In the genomic region with DNA sequence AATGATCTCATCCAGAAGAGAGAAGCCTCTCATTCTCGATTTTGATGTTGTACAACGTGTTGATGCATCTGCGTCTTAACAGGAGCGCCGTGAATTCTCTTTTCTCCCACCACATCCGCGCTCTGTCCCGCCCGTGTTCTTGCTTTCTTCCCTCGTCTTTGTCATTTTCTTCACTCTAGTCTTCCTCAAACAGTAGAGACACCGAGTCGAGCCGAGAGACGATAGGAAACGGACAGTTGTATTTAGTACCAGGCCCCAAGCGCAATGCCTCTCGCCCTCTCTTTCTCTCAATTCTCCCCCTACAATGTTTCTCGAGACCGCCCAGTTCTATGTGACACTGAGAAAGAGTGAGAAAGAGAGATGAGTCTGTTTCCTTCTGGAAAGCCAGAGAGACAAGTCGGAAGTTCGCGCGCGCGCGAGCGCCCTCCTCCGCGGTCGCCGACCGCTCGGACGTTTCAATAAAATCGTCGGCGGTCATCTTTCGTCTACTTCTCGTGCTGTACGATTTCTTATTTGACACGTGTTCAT, we compare ENCODE assay signal across 2 worm cellular contexts.
TF ChIP-seq lines count a peak whose summit lies in the region.

A gene (minus strand): TSS at position 478 of the 528 bp plus-strand sequence.

TF ChIP-seq in whole organism, L1 larva, 84 proteins besides CTCF, POLR2A, EP300 and RAD21 (continued from another document and continues in another):
- peak; percentile 76 for TF ChIP-seq snu-23 (GFP tag; optimal IDR thresholded peaks at IDR 0.05; lab: Kevin White, UChicago)
- no peak for TF ChIP-seq mef-2 (tag; optimal IDR thresholded peaks at IDR 0.05; lab: Kevin White, UChicago)
- TF ChIP-seq swsn-7 (tag; optimal IDR thresholded peaks at IDR 0.05; lab: Kevin White, UChicago): peak; percentile 69
- no peak for TF ChIP-seq fkh-8 (tag; optimal IDR thresholded peaks at IDR 0.05; lab: Kevin White, UChicago)
- peak; percentile 73 for TF ChIP-seq nhr-85 (tag; lab: Kevin White, UChicago)
- no peak for TF ChIP-seq nhr-76 (tag; optimal IDR thresholded peaks at IDR 0.05; lab: Kevin White, UChicago)
- TF ChIP-seq unc-30 (tag; optimal IDR thresholded peaks at IDR 0.05; lab: Kevin White, UChicago): no peak
- TF ChIP-seq dpl-1 (GFP tag; optimal IDR thresholded peaks at IDR 0.05; lab: Kevin White, UChicago): peak; percentile 24 to 46 (median 28)
- TF ChIP-seq ets-5 (GFP tag; IDR thresholded peaks at IDR 0.05; lab: Robert Waterston, UW): no peak
- no peak for TF ChIP-seq unc-98 (GFP tag; IDR thresholded peaks at IDR 0.05; lab: Robert Waterston, UW)
- no peak for TF ChIP-seq aly-2 (tag; optimal IDR thresholded peaks at IDR 0.05; lab: Kevin White, UChicago)
- no peak for TF ChIP-seq unc-130 (tag; optimal IDR thresholded peaks at IDR 0.05; lab: Kevin White, UChicago)
- TF ChIP-seq aha-1 (tag; optimal IDR thresholded peaks at IDR 0.05; lab: Kevin White, UChicago): no peak
- peak; percentile 82 for TF ChIP-seq nhr-20 (tag; optimal IDR thresholded peaks at IDR 0.05; lab: Kevin White, UChicago)
- TF ChIP-seq mdl-1 (tag; optimal IDR thresholded peaks at IDR 0.05; lab: Kevin White, UChicago): peak in 1 of 2 experiments; percentile 20
- TF ChIP-seq fkh-10 (GFP tag; optimal IDR thresholded peaks at IDR 0.05; lab: Kevin White, UChicago): peak; percentile 48
- TF ChIP-seq nhr-47 (tag; optimal IDR thresholded peaks at IDR 0.05; lab: Kevin White, UChicago): peak; percentile 52
- TF ChIP-seq nhr-12 (tag; optimal IDR thresholded peaks at IDR 0.05; lab: Kevin White, UChicago): no peak
- TF ChIP-seq efl-3 (GFP tag; optimal IDR thresholded peaks at IDR 0.05; lab: Kevin White, UChicago): no peak
- no peak for TF ChIP-seq ztf-4 (tag; optimal IDR thresholded peaks at IDR 0.05; lab: Kevin White, UChicago)
- peak; percentile 40 to 44 for TF ChIP-seq efl-1 (optimal IDR thresholded peaks at IDR 0.05; lab: Kevin White, UChicago)
- TF ChIP-seq efl-1 (GFP tag; optimal IDR thresholded peaks at IDR 0.05 in 1 of 2; lab: Kevin White, UChicago): peak; percentile 30 to 91
- no peak for TF ChIP-seq grh-1 (GFP tag; IDR thresholded peaks at IDR 0.05; lab: Robert Waterston, UW)
- TF ChIP-seq rnt-1 (tag; optimal IDR thresholded peaks at IDR 0.05; lab: Kevin White, UChicago): peak; percentile 55
- no peak for TF ChIP-seq nhr-28 (tag; optimal IDR thresholded peaks at IDR 0.05; lab: Kevin White, UChicago)
- no peak for TF ChIP-seq isw-1 (GFP tag; IDR thresholded peaks at IDR 0.05; lab: Robert Waterston, UW)
- no peak for TF ChIP-seq ceh-90 (tag; optimal IDR thresholded peaks at IDR 0.05; lab: Kevin White, UChicago)
- no peak for TF ChIP-seq snpc-4 (tag; optimal IDR thresholded peaks at IDR 0.05; lab: Kevin White, UChicago)
- peak; percentile 43 for TF ChIP-seq unc-86 (tag; optimal IDR thresholded peaks at IDR 0.05; lab: Kevin White, UChicago)
- TF ChIP-seq ceh-88 (GFP tag; IDR thresholded peaks at IDR 0.05; lab: Robert Waterston, UW): no peak
- TF ChIP-seq lin-35 (GFP tag; optimal IDR thresholded peaks at IDR 0.05; lab: Kevin White, UChicago): peak; percentile 28 to 33
- TF ChIP-seq vab-15 (tag; optimal IDR thresholded peaks at IDR 0.05; lab: Kevin White, UChicago): no peak
- no peak for TF ChIP-seq hlh-4 (tag; optimal IDR thresholded peaks at IDR 0.05; lab: Kevin White, UChicago)
- peak; percentile 63 for TF ChIP-seq tbx-2 (tag; optimal IDR thresholded peaks at IDR 0.05; lab: Kevin White, UChicago)
- TF ChIP-seq lin-14 (GFP tag; optimal IDR thresholded peaks at IDR 0.05; lab: Kevin White, UChicago): peak; percentile 98
- TF ChIP-seq C16A3.4 (tag; optimal IDR thresholded peaks at IDR 0.05; lab: Kevin White, UChicago): peak; percentile 36
- TF ChIP-seq ceh-82 (tag; optimal IDR thresholded peaks at IDR 0.05; lab: Kevin White, UChicago): peak in 2 of 3 experiments; percentile 32 to 56
- no peak for TF ChIP-seq zip-4 (GFP tag; optimal IDR thresholded peaks at IDR 0.05; lab: Kevin White, UChicago)
- TF ChIP-seq lin-13 (GFP tag; optimal IDR thresholded peaks at IDR 0.05; lab: Kevin White, UChicago): peak; percentile 60
- no peak for TF ChIP-seq fkh-4 (tag; optimal IDR thresholded peaks at IDR 0.05; lab: Kevin White, UChicago; ENCODE audit: borderline replicate concordance)
- TF ChIP-seq egl-13 (tag; optimal IDR thresholded peaks at IDR 0.05; lab: Kevin White, UChicago): peak; percentile 16
- peak; percentile 83 for TF ChIP-seq nhr-71 (tag; optimal IDR thresholded peaks at IDR 0.05; lab: Kevin White, UChicago)
- TF ChIP-seq lin-39 (tag; optimal IDR thresholded peaks at IDR 0.05; lab: Kevin White, UChicago): no peak
- TF ChIP-seq ama-1 (optimal IDR thresholded peaks at IDR 0.05; lab: Kevin White, UChicago): no peak
- peak; percentile 6 for TF ChIP-seq elt-2 (tag; optimal IDR thresholded peaks at IDR 0.05; lab: Kevin White, UChicago)
- peak; percentile 62 for TF ChIP-seq skn-1 (tag; optimal IDR thresholded peaks at IDR 0.05; lab: Kevin White, UChicago)
- TF ChIP-seq C04F5.9 (tag; optimal IDR thresholded peaks at IDR 0.05; lab: Kevin White, UChicago): no peak
- TF ChIP-seq egl-27 (tag; optimal IDR thresholded peaks at IDR 0.05; lab: Kevin White, UChicago): peak in 1 of 2 experiments; percentile 39
- TF ChIP-seq Y116A8C.19 (tag; optimal IDR thresholded peaks at IDR 0.05; lab: Kevin White, UChicago; ENCODE audit: borderline replicate concordance): no peak
- peak; percentile 6 for TF ChIP-seq F16B12.6 (tag; optimal IDR thresholded peaks at IDR 0.05; lab: Kevin White, UChicago)
- TF ChIP-seq elt-3 (tag; optimal IDR thresholded peaks at IDR 0.05; lab: Kevin White, UChicago): peak in 2 of 6 experiments; percentile 3 to 14
- no peak for TF ChIP-seq pax-3 (tag; optimal IDR thresholded peaks at IDR 0.05; lab: Kevin White, UChicago)
- peak; percentile 35 for TF ChIP-seq nhr-84 (tag; optimal IDR thresholded peaks at IDR 0.05; lab: Kevin White, UChicago)
- TF ChIP-seq sptf-1 (tag; optimal IDR thresholded peaks at IDR 0.05; lab: Kevin White, UChicago): no peak
- TF ChIP-seq sox-4 (tag; optimal IDR thresholded peaks at IDR 0.05; lab: Kevin White, UChicago): no peak
- TF ChIP-seq ces-1 (GFP tag; optimal IDR thresholded peaks at IDR 0.05; lab: Kevin White, UChicago): no peak
- TF ChIP-seq ceh-63 (GFP tag; optimal IDR thresholded peaks at IDR 0.05; lab: Kevin White, UChicago): no peak
- no peak for TF ChIP-seq ceh-8 (GFP tag; optimal IDR thresholded peaks at IDR 0.05; lab: Kevin White, UChicago)
- peak; percentile 39 for TF ChIP-seq irx-1 (tag; optimal IDR thresholded peaks at IDR 0.05; lab: Kevin White, UChicago)
- no peak for TF ChIP-seq unc-62 (GFP tag; optimal IDR thresholded peaks at IDR 0.05; lab: Kevin White, UChicago)
- no peak for TF ChIP-seq nhr-11 (tag; optimal IDR thresholded peaks at IDR 0.05; lab: Kevin White, UChicago)
- no peak for TF ChIP-seq nhr-237 (tag; optimal IDR thresholded peaks at IDR 0.05; lab: Kevin White, UChicago)
- no peak for TF ChIP-seq mab-9 (GFP tag; IDR thresholded peaks at IDR 0.05; lab: Robert Waterston, UW)
- peak; percentile 43 for TF ChIP-seq nhr-90 (tag; optimal IDR thresholded peaks at IDR 0.05; lab: Kevin White, UChicago; ENCODE audit: poor library complexity)

TF ChIP-seq in whole organism, L3 larva, 47 proteins besides CTCF, POLR2A, EP300 and RAD21 (continued from another document):
- TF ChIP-seq unc-39 (tag; optimal IDR thresholded peaks at IDR 0.05; lab: Kevin White, UChicago): no peak
- peak; percentile 83 for TF ChIP-seq nfya-1 (tag; optimal IDR thresholded peaks at IDR 0.05; lab: Kevin White, UChicago; ENCODE audit: insufficient read depth)
- peak; percentile 79 for TF ChIP-seq lin-39 (tag; optimal IDR thresholded peaks at IDR 0.05; lab: Kevin White, UChicago)
- TF ChIP-seq nhr-25 (tag; optimal IDR thresholded peaks at IDR 0.05; lab: Kevin White, UChicago): peak; percentile 18
- no peak for TF ChIP-seq ZK546.5 (tag; optimal IDR thresholded peaks at IDR 0.05; lab: Kevin White, UChicago)
- no peak for TF ChIP-seq ztf-4 (tag; optimal IDR thresholded peaks at IDR 0.05; lab: Kevin White, UChicago)
- no peak for TF ChIP-seq ceh-82 (tag; optimal IDR thresholded peaks at IDR 0.05; lab: Kevin White, UChicago)
- TF ChIP-seq nhr-67 (tag; optimal IDR thresholded peaks at IDR 0.05; lab: Kevin White, UChicago): no peak
- TF ChIP-seq nhr-11 (tag; optimal IDR thresholded peaks at IDR 0.05; lab: Kevin White, UChicago): peak; percentile 69
- TF ChIP-seq nhr-43 (tag; optimal IDR thresholded peaks at IDR 0.05; lab: Kevin White, UChicago; ENCODE audit: poor library complexity, severe bottlenecking): peak; percentile 59
- TF ChIP-seq ama-1 (optimal IDR thresholded peaks at IDR 0.05; lab: Kevin White, UChicago): peak; percentile 81
- TF ChIP-seq unc-62 (GFP tag; optimal IDR thresholded peaks at IDR 0.05; lab: Kevin White, UChicago): peak; percentile 55
- peak; percentile 83 for TF ChIP-seq nhr-23 (tag; optimal IDR thresholded peaks at IDR 0.05; lab: Kevin White, UChicago)
- peak; percentile 38 for TF ChIP-seq hmg-11 (tag; optimal IDR thresholded peaks at IDR 0.05; lab: Kevin White, UChicago)
- no peak for TF ChIP-seq elt-3 (tag; optimal IDR thresholded peaks at IDR 0.05; lab: Kevin White, UChicago)
- no peak for TF ChIP-seq skn-1 (tag; optimal IDR thresholded peaks at IDR 0.05; lab: Kevin White, UChicago)
- TF ChIP-seq jun-1 (tag; optimal IDR thresholded peaks at IDR 0.05; lab: Kevin White, UChicago): peak; percentile 62
- TF ChIP-seq mdl-1 (tag; optimal IDR thresholded peaks at IDR 0.05; lab: Kevin White, UChicago): peak; percentile 65
- TF ChIP-seq fkh-10 (GFP tag; optimal IDR thresholded peaks at IDR 0.05; lab: Kevin White, UChicago): peak; percentile 16
- TF ChIP-seq tbx-2 (tag; optimal IDR thresholded peaks at IDR 0.05; lab: Kevin White, UChicago): no peak
- TF ChIP-seq nhr-12 (tag; optimal IDR thresholded peaks at IDR 0.05; lab: Kevin White, UChicago): no peak
- no peak for TF ChIP-seq pqm-1 (tag; optimal IDR thresholded peaks at IDR 0.05; lab: Kevin White, UChicago)
- no peak for TF ChIP-seq eor-1 (tag; optimal IDR thresholded peaks at IDR 0.05; lab: Kevin White, UChicago)
- TF ChIP-seq elt-2 (tag; optimal IDR thresholded peaks at IDR 0.05; lab: Kevin White, UChicago): no peak
- TF ChIP-seq egl-5 (tag; optimal IDR thresholded peaks at IDR 0.05; lab: Kevin White, UChicago): no peak
- no peak for TF ChIP-seq zag-1 (tag; optimal IDR thresholded peaks at IDR 0.05; lab: Kevin White, UChicago)
- TF ChIP-seq ceh-9 (tag; optimal IDR thresholded peaks at IDR 0.05; lab: Kevin White, UChicago): no peak
- TF ChIP-seq fkh-2 (tag; optimal IDR thresholded peaks at IDR 0.05; lab: Kevin White, UChicago): no peak
TF ChIP-seq in whole organism, L3 larva: peak in this region for 16.
